Worm (Caenorhabditis elegans): ENCODE measurements around the gene T24H10.4.

- TF ChIP-seq him-1 (tag; optimal IDR thresholded peaks at IDR 0.05) (no peak), dao-5 (tag; optimal IDR thresholded peaks at IDR 0.05) (no peak)
Observed at ce11 chrII:9061099-9061498, 48.2 kb upstream of the T24H10.4 start, which contains the start of gene T24B8.3.
